Worm (Caenorhabditis elegans) whole organism, mixed stage, embryonic: ENCODE measurements around the gene F28B1.9.

Experiments
- drap-1 ChIP-seq: fragments of 200-800 bp; sonication (Bioruptor generic); optimal IDR thresholded peaks from 3 replicates; lab custom pipeline; 2018; ENCODE audit warnings: mild to moderate bottlenecking, missing genetic modification characterization, missing compliant biosample characterization
- elt-1 ChIP-seq: sonication (generic microtip); optimal IDR thresholded peaks from 2 replicates; lab custom pipeline; 2017; ENCODE audit warnings: missing genetic modification characterization, mild to moderate bottlenecking, missing compliant biosample characterization, antibody characterized with exemption, moderate library complexity, borderline replicate concordance; ENCODE audit not compliant: insufficient read depth
- ham-2 ChIP-seq: fragments of 200-800 bp; sonication (Bioruptor generic); optimal IDR thresholded peaks from 2 replicates; lab custom pipeline; 2018; ENCODE audit warnings: mild to moderate bottlenecking, missing genetic modification characterization, missing compliant biosample characterization
- lin-13 ChIP-seq: fragments of 150-350 bp; optimal IDR thresholded peaks from 2 replicates; lab custom pipeline; 2014; ENCODE audit warnings: missing biosample characterization, missing genetic modification characterization
- lsy-2 ChIP-seq: fragments of 150-350 bp; optimal IDR thresholded peaks from 2 replicates; lab custom pipeline; 2014; ENCODE audit warnings: missing biosample characterization, missing genetic modification characterization
- mls-2 ChIP-seq: sonication (generic microtip); optimal IDR thresholded peaks from 2 replicates; lab custom pipeline; 2016; ENCODE audit warnings: mild to moderate bottlenecking, missing genetic modification characterization, moderate library complexity, missing compliant biosample characterization
- nhr-237 ChIP-seq: fragments of 150-350 bp; optimal IDR thresholded peaks from 2 replicates; lab custom pipeline; 2014; ENCODE audit warnings: missing biosample characterization, missing genetic modification characterization
- nhr-28 ChIP-seq: fragments of 150-350 bp; optimal IDR thresholded peaks from 2 replicates; lab custom pipeline; 2014; ENCODE audit warnings: missing biosample characterization, missing genetic modification characterization
- pha-4 ChIP-seq: fragments of 150-350 bp; optimal IDR thresholded peaks from 2 replicates; lab custom pipeline; 2018; ENCODE audit warnings: missing biosample characterization, missing genetic modification reagents, missing genetic modification characterization
- sem-2 ChIP-seq: fragments of 200-800 bp; sonication (Bioruptor generic); optimal IDR thresholded peaks from 2 replicates; lab custom pipeline; 2018; ENCODE audit warnings: mild to moderate bottlenecking, missing genetic modification characterization, missing compliant biosample characterization
- snpc-4 ChIP-seq: fragments of 150-350 bp; optimal IDR thresholded peaks from 2 replicates; lab custom pipeline; 2014; ENCODE audit warnings: missing biosample characterization, missing genetic modification characterization
- sptf-1 ChIP-seq: sonication (generic microtip); optimal IDR thresholded peaks from 2 replicates; lab custom pipeline; 2017; ENCODE audit warnings: mild to moderate bottlenecking, missing genetic modification characterization, moderate library complexity, missing compliant biosample characterization
- unc-62 ChIP-seq: fragments of 150-350 bp; optimal IDR thresholded peaks from 2 replicates; lab custom pipeline; 2014; ENCODE audit warnings: missing biosample characterization, missing genetic modification reagents, missing genetic modification characterization
- ztf-11 ChIP-seq: fragments of 150-350 bp; optimal IDR thresholded peaks from 2 replicates; lab custom pipeline; 2014; ENCODE audit warnings: missing biosample characterization, missing genetic modification characterization

DNA sequence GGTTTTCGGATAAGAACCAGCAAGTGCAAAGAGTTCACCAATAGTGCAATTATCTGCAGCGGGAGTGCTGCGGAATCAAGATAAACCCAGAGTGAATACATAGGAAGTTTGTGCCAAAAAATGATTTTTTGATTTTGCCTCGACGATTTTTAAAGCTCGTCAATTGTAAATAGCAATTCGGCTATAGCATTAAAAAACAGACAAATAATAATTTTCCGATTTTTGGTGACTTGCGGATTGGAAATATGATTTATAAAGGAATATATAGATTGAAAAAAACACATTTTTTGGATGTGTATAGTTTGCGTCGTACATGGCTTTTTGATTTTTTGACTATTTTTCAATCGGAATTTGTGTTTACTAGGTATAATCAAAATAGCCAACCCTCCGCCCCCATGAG is 18.1 kb downstream of the F28B1.9 start, which contains the start of gene srw-20:
- TF ChIP-seq ztf-11 (tag; lab: Kevin White, UChicago) (no peak), lsy-2 (tag; lab: Kevin White, UChicago) (no peak), sem-2 (no peak), unc-62 (no peak), ham-2 (no peak), nhr-237 (no peak), lin-13 (tag; lab: Kevin White, UChicago) (no peak), sptf-1 (no peak), pha-4 (tag; lab: Kevin White, UChicago) (no peak), mls-2 (tag; lab: Kevin White, UChicago) (no peak), elt-1 (tag; lab: Kevin White, UChicago) (no peak), drap-1 (GFP tag; lab: Kevin White, UChicago) (no peak), nhr-28 (tag; lab: Kevin White, UChicago) (no peak), snpc-4 (tag; lab: Kevin White, UChicago) (no peak)
